Worm (Caenorhabditis elegans): ENCODE results near the gene ttbk-7.

ce11 chrV:12941797-12942474 lies 46.3 kb upstream of the ttbk-7 start, which contains the start of gene T16G1.4:
- TF ChIP-seq ceh-36 (tag; optimal IDR thresholded peaks at IDR 0.05) (no peak), ets-7 (tag; optimal IDR thresholded peaks at IDR 0.05) (no peak), ama-1 (optimal IDR thresholded peaks at IDR 0.05) (no peak), B0310.2 (tag; optimal IDR thresholded peaks at IDR 0.05) (no peak), flt-1 (GFP tag; IDR thresholded peaks at IDR 0.05) (no peak), scrt-1 (GFP tag; IDR thresholded peaks at IDR 0.05) (no peak)
